Worm (Caenorhabditis elegans) whole organism, L2 larva: ENCODE results near the gene ben-1.

Source experiments
- C34F6.9 ChIP-seq: fragments of 150-350 bp; optimal IDR thresholded peaks from 2 replicates; lab custom pipeline; 2014; ENCODE audit warnings: missing biosample characterization, missing genetic modification characterization
- R02D3.7 ChIP-seq: fragments of 150-350 bp; optimal IDR thresholded peaks from 2 replicates; lab custom pipeline; 2014; ENCODE audit warnings: missing biosample characterization, missing genetic modification characterization
- lin-13 ChIP-seq: fragments of 150-350 bp; optimal IDR thresholded peaks from 2 replicates; lab custom pipeline; 2014; ENCODE audit warnings: missing biosample characterization, missing genetic modification reagents, missing genetic modification characterization
- lsy-2 ChIP-seq, 2 experiments: fragments of 150-350 bp in 1 of 2; sonication (generic microtip) in 1 of 2; optimal IDR thresholded peaks; 2 replicates each; lab custom pipeline; 2014 to 2017; ENCODE audit warnings: missing biosample characterization in 2 of 2, missing genetic modification characterization in 2 of 2
- nhr-237 ChIP-seq: fragments of 150-350 bp; optimal IDR thresholded peaks from 2 replicates; lab custom pipeline; 2014; ENCODE audit warnings: missing biosample characterization, missing genetic modification characterization

ce11 chrIII:3534185-3534584 is 7.3 kb downstream of the ben-1 start:
- TF ChIP-seq R02D3.7 (tag; lab: Kevin White, UChicago) (no peak), lsy-2 (tag; optimal IDR thresholded peaks at IDR 0.05; lab: Kevin White, UChicago) (no peak), lin-13 (no peak), nhr-237 (no peak), C34F6.9 (no peak)
